Worm (Caenorhabditis elegans) whole organism, L4 larva: ENCODE measurements around the gene acs-18.

Experiments used
- lir-3 ChIP-seq: sonication (generic microtip); optimal IDR thresholded peaks from 2 replicates; lab custom pipeline; 2016; ENCODE audit warnings: mild to moderate bottlenecking, missing genetic modification characterization, missing compliant biosample characterization
- nhr-102 ChIP-seq: sonication (generic microtip); optimal IDR thresholded peaks from 2 replicates; lab custom pipeline; 2016; ENCODE audit warnings: mild to moderate bottlenecking, missing genetic modification characterization, moderate library complexity, missing compliant biosample characterization
- snpc-4 ChIP-seq: fragments of 150-350 bp; optimal IDR thresholded peaks from 2 replicates; lab custom pipeline; 2014; ENCODE audit warnings: missing biosample characterization, missing genetic modification characterization

- no peak for TF ChIP-seq lir-3 (tag; lab: Kevin White, UChicago)
- no peak for TF ChIP-seq snpc-4 (tag; lab: Kevin White, UChicago)
- TF ChIP-seq nhr-102 (tag; lab: Kevin White, UChicago) = no peak
Observed at ce11 chrIV:10277716-10278115, 35.7 kb downstream of the acs-18 start, which contains the start of gene Y43C5A.4.
